Worm (Caenorhabditis elegans): ENCODE measurements around the gene F28H6.7.

F28H6.7 gene

DNA sequence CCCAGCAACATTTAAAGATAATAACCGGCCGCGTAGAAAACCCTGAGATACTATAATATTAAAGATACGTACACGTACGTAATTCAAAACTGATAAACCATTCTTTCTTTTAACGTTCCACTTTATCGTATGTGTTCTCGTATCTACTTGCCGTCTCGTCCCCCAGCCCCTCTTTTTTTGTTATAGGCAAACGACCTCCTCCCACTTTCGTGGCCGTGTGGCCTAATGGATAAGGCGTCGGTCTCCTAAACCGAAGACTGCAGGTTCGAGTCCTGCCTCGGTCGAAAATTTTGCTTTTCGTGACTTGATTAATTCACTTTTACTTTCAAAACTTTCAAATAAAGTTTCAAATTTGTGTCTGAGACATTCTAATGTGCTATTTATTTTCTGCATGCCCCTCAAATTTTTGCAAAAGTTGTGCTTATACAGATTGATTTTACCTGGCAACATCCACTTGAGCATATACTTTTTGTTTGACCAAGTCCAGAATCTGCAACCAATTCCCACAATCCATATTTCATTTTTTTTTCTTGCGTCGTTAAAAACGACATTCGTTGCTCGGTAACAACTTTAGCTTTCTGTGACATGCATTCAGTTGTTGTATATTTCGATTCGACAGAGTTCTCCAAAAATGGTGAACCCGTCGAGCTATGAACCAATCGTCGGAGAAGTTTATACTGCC is at the start of gene F28H6.7:
F28H6.7 (plus strand) TSS at position 632 of the 682 bp plus-strand sequence.
- peak; percentile 65 for TF ChIP-seq snpc-4 (GFP tag; optimal IDR thresholded peaks at IDR 0.05)
- TF ChIP-seq snpc-4 (tag; optimal IDR thresholded peaks at IDR 0.05): peak in 2 of 4 experiments; percentile 59 to 74
- peak; percentile 27 to 54 for TF ChIP-seq rec-8 (tag; optimal IDR thresholded peaks at IDR 0.05)
- peak; percentile 48 for TF ChIP-seq nhr-27 (tag; optimal IDR thresholded peaks at IDR 0.05)
- 0 out of 2 replicates have a peak, but pooled peaks have one; percentile 57 for TF ChIP-seq egl-44 (GFP tag; IDR thresholded peaks at IDR 0.05)
- TF ChIP-seq madf-3 (GFP tag; IDR thresholded peaks at IDR 0.05): peak; percentile 68; the same call in 1 of the 2 replicates
- TF ChIP-seq him-1 (tag; optimal IDR thresholded peaks at IDR 0.05): peak; percentile 82
- peak; percentile 49 for TF ChIP-seq B0035.1 (tag; optimal IDR thresholded peaks at IDR 0.05)
- TF ChIP-seq ztf-28 (GFP tag; IDR thresholded peaks at IDR 0.05): peak; percentile 61; the same call in 1 of the 2 replicates
- TF ChIP-seq lin-40 (tag; optimal IDR thresholded peaks at IDR 0.05): peak; percentile 44
- TF ChIP-seq mcd-1 (GFP tag; IDR thresholded peaks at IDR 0.05): no peak; the same call in 1 of the 2 replicates
- TF ChIP-seq B0261.1 (tag; optimal IDR thresholded peaks at IDR 0.05): peak; percentile 88
- peak; percentile 27 for TF ChIP-seq ceh-79 (tag; optimal IDR thresholded peaks at IDR 0.05)
- TF ChIP-seq dpl-1 (GFP tag; optimal IDR thresholded peaks at IDR 0.05): no peak
- peak; percentile 76; the same call in 1 of the 2 replicates for TF ChIP-seq hmg-20 (GFP tag; IDR thresholded peaks at IDR 0.05)
- TF ChIP-seq T07F8.4 (tag; optimal IDR thresholded peaks at IDR 0.05): peak; percentile 41
- TF ChIP-seq mes-4 (tag; optimal IDR thresholded peaks at IDR 0.05): no peak
- no peak for TF ChIP-seq F10E7.11 (tag; optimal IDR thresholded peaks at IDR 0.05)
- TF ChIP-seq die-1 (tag; optimal IDR thresholded peaks at IDR 0.05): peak; percentile 82
- TF ChIP-seq unc-130 (GFP tag; optimal IDR thresholded peaks at IDR 0.05): peak; percentile 32
- 0 out of 2 replicates have a peak, but pooled peaks have one; percentile 10 for TF ChIP-seq egl-18 (GFP tag; IDR thresholded peaks at IDR 0.05)
- TF ChIP-seq madf-8 (GFP tag; conservative IDR thresholded peaks at IDR 0.05): no peak
- TF ChIP-seq madf-10 (tag; optimal IDR thresholded peaks at IDR 0.05): peak; percentile 50
- TF ChIP-seq nhr-90 (tag; optimal IDR thresholded peaks at IDR 0.05): peak; percentile 66
- TF ChIP-seq sptf-2 (GFP tag; optimal IDR thresholded peaks at IDR 0.05): no peak
- TF ChIP-seq snpc-1.1 (tag; optimal IDR thresholded peaks at IDR 0.05; ENCODE audit: insufficient read depth): peak; percentile 39
- peak; percentile 62 for TF ChIP-seq lsy-27 (tag; optimal IDR thresholded peaks at IDR 0.05; ENCODE audit: borderline replicate concordance, insufficient read depth)
- peak; percentile 21 for TF ChIP-seq nhr-80 (tag; optimal IDR thresholded peaks at IDR 0.05)
- no peak for TF ChIP-seq lir-1 (GFP tag; conservative IDR thresholded peaks at IDR 0.05)
- no peak for TF ChIP-seq pha-4 (tag; optimal IDR thresholded peaks at IDR 0.05)
- no peak for TF ChIP-seq ceh-58 (GFP tag; IDR thresholded peaks at IDR 0.05)
- no peak for TF ChIP-seq Y95B8A.8 (GFP tag; IDR thresholded peaks at IDR 0.05)
- TF ChIP-seq aptf-2 (GFP tag; conservative IDR thresholded peaks at IDR 0.05): no peak; the same call in 1 of the 2 replicates
- TF ChIP-seq hrde-1 (tag; optimal IDR thresholded peaks at IDR 0.05; ENCODE audit: borderline replicate concordance): peak; percentile 8
- TF ChIP-seq ceh-27 (GFP tag; optimal IDR thresholded peaks at IDR 0.05): peak; percentile 29
- no peak for TF ChIP-seq dpff-1 (tag; optimal IDR thresholded peaks at IDR 0.05)
- no peak for TF ChIP-seq F52B5.7 (tag; optimal IDR thresholded peaks at IDR 0.05)
- no peak for TF ChIP-seq ets-4 (GFP tag; optimal IDR thresholded peaks at IDR 0.05)
- TF ChIP-seq rcor-1 (GFP tag; IDR thresholded peaks at IDR 0.05): 0 out of 2 replicates have a peak, but pooled peaks have one; percentile 39
- peak; percentile 73 for TF ChIP-seq hmg-1.2 (GFP tag; IDR thresholded peaks at IDR 0.05)
- no peak for TF ChIP-seq sea-2 (GFP tag; IDR thresholded peaks at IDR 0.05)
- peak; percentile 31 for TF ChIP-seq somi-1 (GFP tag; optimal IDR thresholded peaks at IDR 0.05)
- peak; percentile 84 for TF ChIP-seq rpc-1 (optimal IDR thresholded peaks at IDR 0.05)
- TF ChIP-seq rpc-1 (tag; optimal IDR thresholded peaks at IDR 0.05): peak; percentile 85
- peak; percentile 74; the same call in 1 of the 2 replicates for TF ChIP-seq nfyb-1 (GFP tag; IDR thresholded peaks at IDR 0.05)
- peak; percentile 79 for TF ChIP-seq pbrm-1 (GFP tag; IDR thresholded peaks at IDR 0.05)
- TF ChIP-seq F55B11.4 (tag; optimal IDR thresholded peaks at IDR 0.05; ENCODE audit: borderline replicate concordance, insufficient read depth): no peak
